Worm (Caenorhabditis elegans) whole organism, mixed stage, embryonic: ENCODE data around the gene perm-5.

Source experiments
- lsy-2 ChIP-seq: fragments of 150-350 bp; optimal IDR thresholded peaks from 2 replicates; lab custom pipeline; 2014; ENCODE audit warnings: missing biosample characterization, missing genetic modification characterization
- pha-4 ChIP-seq: fragments of 150-350 bp; optimal IDR thresholded peaks from 2 replicates; lab custom pipeline; 2018; ENCODE audit warnings: missing biosample characterization, missing genetic modification reagents, missing genetic modification characterization
- sem-2 ChIP-seq: fragments of 200-800 bp; sonication (Bioruptor generic); optimal IDR thresholded peaks from 2 replicates; lab custom pipeline; 2018; ENCODE audit warnings: mild to moderate bottlenecking, missing genetic modification characterization, missing compliant biosample characterization
- snpc-4 ChIP-seq: fragments of 150-350 bp; optimal IDR thresholded peaks from 2 replicates; lab custom pipeline; 2014; ENCODE audit warnings: missing biosample characterization, missing genetic modification characterization
- sptf-1 ChIP-seq: sonication (generic microtip); optimal IDR thresholded peaks from 2 replicates; lab custom pipeline; 2017; ENCODE audit warnings: mild to moderate bottlenecking, missing genetic modification characterization, moderate library complexity, missing compliant biosample characterization
- ztf-11 ChIP-seq: fragments of 150-350 bp; optimal IDR thresholded peaks from 2 replicates; lab custom pipeline; 2014; ENCODE audit warnings: missing biosample characterization, missing genetic modification characterization

DNA sequence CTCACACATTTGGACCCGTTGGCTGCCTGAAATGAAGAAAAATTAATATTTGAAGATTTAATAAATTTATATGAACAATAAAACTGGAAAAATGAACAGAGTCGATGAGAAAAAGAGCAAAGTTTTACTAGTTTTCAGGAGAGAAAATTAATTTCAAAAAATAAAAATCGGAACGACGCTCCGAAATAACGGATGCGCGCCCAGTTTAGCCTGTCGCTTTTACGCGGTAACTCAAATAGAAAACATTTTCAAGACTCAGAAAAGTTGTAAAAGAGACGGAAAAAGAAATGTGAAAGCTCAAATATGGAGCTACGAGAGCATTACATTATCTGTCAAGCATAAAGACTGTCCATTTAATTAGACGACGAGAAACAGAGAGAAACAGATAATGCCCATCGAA is at the start of gene perm-5, which contains the start of gene C55C3.73:
- TF ChIP-seq lsy-2 (tag; lab: Kevin White, UChicago) (no peak), ztf-11 (tag; lab: Kevin White, UChicago) (no peak), snpc-4 (tag; lab: Kevin White, UChicago) (no peak), sem-2 (no peak), sptf-1 (tag; lab: Kevin White, UChicago) (no peak), pha-4 (tag; lab: Kevin White, UChicago) (no peak)
